Fruit fly (Drosophila melanogaster) whole organism, prepupa: Measurements from ENCODE around the gene atl.

ENCODE experiments used
- CG16779 ChIP-seq: fragments of 200-800 bp; sonication (Bioruptor generic); optimal IDR thresholded peaks from 3 replicates; lab custom pipeline; 2017; ENCODE audit warnings: missing biosample characterization, mild to moderate bottlenecking, missing genetic modification characterization
- CG6276 ChIP-seq: fragments of 200-800 bp; sonication (Bioruptor generic); optimal IDR thresholded peaks from 2 replicates; lab custom pipeline; 2017; ENCODE audit warnings: missing biosample characterization, mild to moderate bottlenecking, missing genetic modification characterization
- CG8119 ChIP-seq: fragments of 200-800 bp; sonication (Bioruptor generic); IDR thresholded peaks from 3 replicates; pipeline ENCODE4 v1.3.6; 2022; ENCODE audit warnings: missing biosample characterization, missing genetic modification characterization
- Sox102F ChIP-seq: fragments of 200-800 bp; sonication (Bioruptor generic); optimal IDR thresholded peaks from 2 replicates; lab custom pipeline; 2016; ENCODE audit warnings: missing biosample characterization, mild to moderate bottlenecking, missing genetic modification characterization

- no peak for TF ChIP-seq Sox102F
- TF ChIP-seq CG6276 (GFP tag; lab: Kevin White, UChicago): no peak
- TF ChIP-seq CG8119: no peak
- TF ChIP-seq CG16779 (tag; lab: Kevin White, UChicago): no peak
Observed at dm6 chr3R:24596881-24597280, 28.6 kb upstream of the atl start.
